Worm (Caenorhabditis elegans) whole organism, L4 larva: ENCODE data around the gene B0222.5.

ENCODE experiments used
- R02D3.7 ChIP-seq: fragments of 150-350 bp; sonication (generic microtip); optimal IDR thresholded peaks from 3 replicates; lab custom pipeline; 2014; ENCODE audit warnings: missing biosample characterization, missing genetic modification characterization
- Y48G9A.11 ChIP-seq: fragments of 200-800 bp; sonication (Bioruptor generic); IDR thresholded peaks from 2 replicates; pipeline ENCODE4 v1.3.6; 2022; ENCODE audit warnings: missing genetic modification reagents, missing genetic modification characterization, missing compliant biosample characterization
- Y5F2A.4 ChIP-seq: fragments of 200-800 bp; sonication (Bioruptor generic); optimal IDR thresholded peaks from 2 replicates; lab custom pipeline; 2018; ENCODE audit warnings: mild to moderate bottlenecking, missing genetic modification characterization, missing compliant biosample characterization
- dmd-9 ChIP-seq: fragments of 200-800 bp; sonication (Bioruptor generic); IDR thresholded peaks from 2 replicates; pipeline ENCODE4 v1.3.6; 2022; ENCODE audit warnings: missing genetic modification reagents, missing genetic modification characterization, missing compliant biosample characterization
- fos-1 ChIP-seq: fragments of 150-350 bp; optimal IDR thresholded peaks from 2 replicates; lab custom pipeline; 2014; ENCODE audit warnings: missing biosample characterization, missing genetic modification characterization
- lin-13 ChIP-seq: fragments of 150-350 bp; optimal IDR thresholded peaks from 2 replicates; lab custom pipeline; 2014; ENCODE audit warnings: missing biosample characterization, missing genetic modification reagents, missing genetic modification characterization
- mxl-3 ChIP-seq: fragments of 200-800 bp; sonication (Bioruptor generic); optimal IDR thresholded peaks from 2 replicates; lab custom pipeline; 2018; ENCODE audit warnings: mild to moderate bottlenecking, missing genetic modification characterization, missing compliant biosample characterization
- nhr-6 ChIP-seq: fragments of 150-350 bp; optimal IDR thresholded peaks from 2 replicates; lab custom pipeline; 2014; ENCODE audit warnings: missing biosample characterization, missing genetic modification characterization
- saeg-2 ChIP-seq: fragments of 200-800 bp; sonication (Bioruptor generic); IDR thresholded peaks from 2 replicates; pipeline ENCODE4 v1.3.6; 2022; ENCODE audit warnings: missing genetic modification reagents, missing genetic modification characterization, missing compliant biosample characterization
- snpc-4 ChIP-seq: fragments of 150-350 bp; optimal IDR thresholded peaks from 2 replicates; lab custom pipeline; 2014; ENCODE audit warnings: missing biosample characterization, missing genetic modification characterization
- spr-1 ChIP-seq: sonication (generic microtip); optimal IDR thresholded peaks from 2 replicates; lab custom pipeline; 2016; ENCODE audit warnings: mild to moderate bottlenecking, missing genetic modification characterization, missing compliant biosample characterization
- tra-1 ChIP-seq: fragments of 200-800 bp; sonication (Bioruptor generic); IDR thresholded peaks from 2 replicates; pipeline ENCODE4 v1.3.6; 2022; ENCODE audit warnings: missing genetic modification reagents, missing genetic modification characterization, missing compliant biosample characterization
- zfp-2 ChIP-seq: sonication (generic microtip); optimal IDR thresholded peaks from 2 replicates; lab custom pipeline; 2016; ENCODE audit warnings: mild to moderate bottlenecking, missing genetic modification characterization, missing compliant biosample characterization

DNA sequence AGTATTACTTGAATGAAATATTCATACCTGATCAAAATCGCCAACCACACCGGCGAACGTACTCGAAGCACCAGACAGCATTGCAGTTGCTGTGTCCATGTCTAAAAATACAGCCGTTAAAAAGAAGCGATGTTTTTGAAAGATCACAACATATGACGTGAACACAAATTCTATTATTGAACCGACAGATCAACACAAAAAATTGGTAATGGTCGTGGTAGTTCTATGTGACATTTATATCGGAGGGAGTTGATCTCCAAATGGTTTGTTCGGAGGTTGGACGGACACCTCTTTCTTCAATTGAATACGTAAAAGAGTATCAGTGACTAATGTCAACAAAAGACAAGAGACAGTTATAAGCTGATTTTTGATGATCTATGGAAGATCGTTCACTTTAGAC, 13.4 kb downstream of the B0222.5 start, which contains the start of gene pitr-3:
- no peak for TF ChIP-seq fos-1 (tag; lab: Kevin White, UChicago)
- TF ChIP-seq R02D3.7 (tag; lab: Kevin White, UChicago), result no peak
- TF ChIP-seq dmd-9 (GFP tag; lab: Robert Waterston, UW), result no peak
- no peak for TF ChIP-seq zfp-2 (tag; lab: Kevin White, UChicago)
- no peak for TF ChIP-seq Y5F2A.4 (GFP tag; lab: Kevin White, UChicago)
- no peak for TF ChIP-seq snpc-4 (tag; lab: Kevin White, UChicago)
- TF ChIP-seq tra-1 (GFP tag; lab: Robert Waterston, UW), result no peak
- no peak for TF ChIP-seq mxl-3
- no peak for TF ChIP-seq saeg-2 (GFP tag; lab: Robert Waterston, UW)
- TF ChIP-seq spr-1 (tag; lab: Kevin White, UChicago), result no peak
- TF ChIP-seq Y48G9A.11, result no peak
- TF ChIP-seq lin-13, result no peak
- no peak for TF ChIP-seq nhr-6 (tag; lab: Kevin White, UChicago)
